Worm (Caenorhabditis elegans) whole organism, L2 larva: ENCODE data around the gene W04H10.6.
"Not testable (repeated sequence)": the region's sequence is repeated elsewhere in the genome, so short reads cannot be mapped to it uniquely, and the experiment has no call there.

ENCODE experiments used
- lsy-2 ChIP-seq, 2 experiments: fragments of 150-350 bp in 1 of 2; sonication (generic microtip) in 1 of 2; optimal IDR thresholded peaks; 2 replicates each; lab custom pipeline; 2014 to 2017; ENCODE audit warnings: missing biosample characterization in 2 of 2, missing genetic modification characterization in 2 of 2
- unc-62 ChIP-seq: fragments of 150-350 bp; optimal IDR thresholded peaks from 2 replicates; lab custom pipeline; 2014; ENCODE audit warnings: missing biosample characterization, missing genetic modification reagents, missing genetic modification characterization

ce11 chrII:612361-612760 lies 4.1 kb upstream of the W04H10.6 start, which contains the start of gene clec-118:
- TF ChIP-seq lsy-2 (tag; optimal IDR thresholded peaks at IDR 0.05; lab: Kevin White, UChicago); unc-62 (GFP tag; lab: Kevin White, UChicago): not testable (repeated sequence)
